Comparison of ENCODE assay signal across 4 fruit fly cellular contexts in genomic region chr3R:20308972-20309660, dm6.
A peak's percentile ranks its signal among the peaks of the same experiment; 100 is the strongest.
TF ChIP-seq lines count a peak whose summit lies in the region.

Gene Orp8 (plus strand): TSS chr3R:20309344.

TF ChIP-seq in whole organism, adult, 20 proteins besides CTCF, POLR2A, EP300 and RAD21 (continued from another document):
- TF ChIP-seq CG12768 (GFP tag; optimal IDR thresholded peaks at IDR 0.05; lab: Kevin White, UChicago) = peak; percentile 84
- peak; percentile 6 for TF ChIP-seq pad (GFP tag; optimal IDR thresholded peaks at IDR 0.05; lab: Kevin White, UChicago)
TF ChIP-seq in whole organism, adult: peak in this region for 15.

TF ChIP-seq in whole organism, embryonic, 481 proteins besides CTCF, POLR2A, EP300 and RAD21 (continued from another document and continues in another):
- TF ChIP-seq hth (optimal IDR thresholded peaks at IDR 0.05; lab: Kevin White, UChicago) (no peak), ATbp (GFP tag; optimal IDR thresholded peaks at IDR 0.05; lab: Kevin White, UChicago) (no peak), mirr (GFP tag; optimal IDR thresholded peaks at IDR 0.05; lab: Kevin White, UChicago) (no peak), CG9727 (GFP tag; optimal IDR thresholded peaks at IDR 0.05; lab: Kevin White, UChicago) (no peak), trh (GFP tag; optimal IDR thresholded peaks at IDR 0.05; lab: Kevin White, UChicago) (no peak), Fer2 (tag; optimal IDR thresholded peaks at IDR 0.05; lab: Kevin White, UChicago) (no peak), B-H2 (GFP tag; optimal IDR thresholded peaks at IDR 0.05; lab: Kevin White, UChicago) (peak; percentile 44), CG7745 (tag; optimal IDR thresholded peaks at IDR 0.05; lab: Kevin White, UChicago) (no peak), lov (optimal IDR thresholded peaks at IDR 0.05; lab: Kevin White, UChicago) (no peak), lov (GFP tag; IDR thresholded peaks at IDR 0.05; lab: Robert Waterston, UW) (0 out of 3 replicates have a peak, but pooled peaks have one; percentile 56), Ravus (GFP tag; IDR thresholded peaks at IDR 0.05; lab: Robert Waterston, UW) (no peak), CG5953 (GFP tag; IDR thresholded peaks at IDR 0.05; lab: Robert Waterston, UW) (no peak), cad (GFP tag; optimal IDR thresholded peaks at IDR 0.05; lab: Kevin White, UChicago) (no peak), bigmax (GFP tag; optimal IDR thresholded peaks at IDR 0.05; lab: Kevin White, UChicago) (no peak), CG34422 (GFP tag; IDR thresholded peaks at IDR 0.05; lab: Robert Waterston, UW) (no peak; the same call in 2 of the 3 replicates), ci (GFP tag; IDR thresholded peaks at IDR 0.05; lab: Robert Waterston, UW) (no peak; the same call in 2 of the 3 replicates), gfzf (GFP tag; optimal IDR thresholded peaks at IDR 0.05; lab: Kevin White, UChicago) (peak; percentile 39), CG8359 (GFP tag; optimal IDR thresholded peaks at IDR 0.05; lab: Kevin White, UChicago; ENCODE audit: borderline replicate concordance) (peak; percentile 5), Asciz (GFP tag; optimal IDR thresholded peaks at IDR 0.05; lab: Kevin White, UChicago) (peak; percentile 55), ham (GFP tag; IDR thresholded peaks at IDR 0.05; lab: Robert Waterston, UW) (no peak), tio (GFP tag; optimal IDR thresholded peaks at IDR 0.05; lab: Kevin White, UChicago) (no peak), odd (GFP tag; optimal IDR thresholded peaks at IDR 0.05; lab: Kevin White, UChicago) (no peak), CG10147 (GFP tag; optimal IDR thresholded peaks at IDR 0.05; lab: Kevin White, UChicago) (peak; percentile 2), twi (tag; optimal IDR thresholded peaks at IDR 0.05; lab: Kevin White, UChicago) (no peak), Nf-YC (tag; optimal IDR thresholded peaks at IDR 0.05; lab: Kevin White, UChicago) (peak; percentile 43), gsb (GFP tag; IDR thresholded peaks at IDR 0.05; lab: Robert Waterston, UW) (no peak), Sry-β (GFP tag; optimal IDR thresholded peaks at IDR 0.05; lab: Kevin White, UChicago) (no peak), knrl (GFP tag; IDR thresholded peaks at IDR 0.05; lab: Robert Waterston, UW; ENCODE audit: partially characterized antibody) (no peak), CG13123 (GFP tag; optimal IDR thresholded peaks at IDR 0.05; lab: Kevin White, UChicago) (no peak), yki (optimal IDR thresholded peaks at IDR 0.05; lab: Kevin White, UChicago) (no peak), CG17829 (tag; optimal IDR thresholded peaks at IDR 0.05; lab: Kevin White, UChicago) (no peak), sens (GFP tag; lab: Kevin White, UChicago) (peak; percentile 70), CG6654 (GFP tag; optimal IDR thresholded peaks at IDR 0.05; lab: Kevin White, UChicago) (no peak), Six4 (GFP tag; optimal IDR thresholded peaks at IDR 0.05; lab: Kevin White, UChicago) (no peak), CG13287 (GFP tag; IDR thresholded peaks at IDR 0.05; lab: Robert Waterston, UW; ENCODE audit: partially characterized antibody) (peak; percentile 56), HLH54F (GFP tag; optimal IDR thresholded peaks at IDR 0.05; lab: Kevin White, UChicago) (no peak), CG12659 (GFP tag; optimal IDR thresholded peaks at IDR 0.05; lab: Kevin White, UChicago) (peak; percentile 40), Usf (GFP tag; optimal IDR thresholded peaks at IDR 0.05; lab: Kevin White, UChicago) (no peak), Antp (GFP tag; optimal IDR thresholded peaks at IDR 0.05; lab: Kevin White, UChicago) (no peak), eve (GFP tag; optimal IDR thresholded peaks at IDR 0.05; lab: Kevin White, UChicago) (no peak), seq (GFP tag; IDR thresholded peaks at IDR 0.05; lab: Robert Waterston, UW) (peak; percentile 64; the same call in 1 of the 2 replicates), CG14965 (GFP tag; optimal IDR thresholded peaks at IDR 0.05; lab: Kevin White, UChicago; ENCODE audit: borderline replicate concordance) (no peak), repo (GFP tag; optimal IDR thresholded peaks at IDR 0.05; lab: Kevin White, UChicago) (no peak), Lim3 (GFP tag; IDR thresholded peaks at IDR 0.05; lab: Robert Waterston, UW) (no peak)

TF ChIP-seq in whole organism, prepupa, 60 proteins besides CTCF, POLR2A, EP300 and RAD21 (continued from another document):
- TF ChIP-seq Eip75B (GFP tag; optimal IDR thresholded peaks at IDR 0.05; lab: Kevin White, UChicago) (peak; percentile 41), fkh (GFP tag; optimal IDR thresholded peaks at IDR 0.05; lab: Kevin White, UChicago) (peak; percentile 51), CG3919 (GFP tag; optimal IDR thresholded peaks at IDR 0.05; lab: Kevin White, UChicago) (peak; percentile 73), salr (GFP tag; optimal IDR thresholded peaks at IDR 0.05; lab: Kevin White, UChicago) (peak in 1 of 2 experiments; percentile 42), CG10631 (GFP tag; optimal IDR thresholded peaks at IDR 0.05; lab: Kevin White, UChicago) (no peak), CG11294 (GFP tag; IDR thresholded peaks at IDR 0.05; lab: Robert Waterston, UW) (peak; percentile 49; the same call in 1 of the 2 replicates), lz (GFP tag; optimal IDR thresholded peaks at IDR 0.05; lab: Kevin White, UChicago) (no peak), CG11762 (GFP tag; optimal IDR thresholded peaks at IDR 0.05; lab: Kevin White, UChicago; ENCODE audit: insufficient read depth) (no peak), CG1621 (tag; optimal IDR thresholded peaks at IDR 0.05; lab: Kevin White, UChicago) (peak; percentile 55), net (GFP tag; optimal IDR thresholded peaks at IDR 0.05; lab: Kevin White, UChicago) (peak; percentile 69), CG31627 (GFP tag; optimal IDR thresholded peaks at IDR 0.05; lab: Kevin White, UChicago) (no peak), eg (GFP tag; IDR thresholded peaks at IDR 0.05; lab: Robert Waterston, UW) (peak; percentile 91; the same call in 2 of the 3 replicates), Gug (GFP tag; IDR thresholded peaks at IDR 0.05; lab: Robert Waterston, UW) (peak; percentile 43), CG8319 (GFP tag; optimal IDR thresholded peaks at IDR 0.05; lab: Kevin White, UChicago) (no peak), Sox15 (GFP tag; optimal IDR thresholded peaks at IDR 0.05; lab: Kevin White, UChicago) (no peak), Sox102F (GFP tag; optimal IDR thresholded peaks at IDR 0.05; lab: Kevin White, UChicago) (peak; percentile 86), achi (GFP tag; optimal IDR thresholded peaks at IDR 0.05; lab: Kevin White, UChicago) (peak; percentile 26), CG8119 (GFP tag; IDR thresholded peaks at IDR 0.05; lab: Robert Waterston, UW) (peak; percentile 85), ss (GFP tag; optimal IDR thresholded peaks at IDR 0.05; lab: Kevin White, UChicago) (peak; percentile 73 to 75), Hr4 (GFP tag; optimal IDR thresholded peaks at IDR 0.05; lab: Kevin White, UChicago) (no peak), dsx (GFP tag; optimal IDR thresholded peaks at IDR 0.05; lab: Kevin White, UChicago; ENCODE audit: poor library complexity, severe bottlenecking) (peak; percentile 64), OdsH (GFP tag; optimal IDR thresholded peaks at IDR 0.05; lab: Kevin White, UChicago) (no peak), CG6792 (GFP tag; optimal IDR thresholded peaks at IDR 0.05; lab: Kevin White, UChicago) (no peak), CG15336 (GFP tag; IDR thresholded peaks at IDR 0.05; lab: Robert Waterston, UW) (peak; percentile 84), CG34406 (GFP tag; optimal IDR thresholded peaks at IDR 0.05; lab: Kevin White, UChicago) (peak; percentile 24), CG11902 (GFP tag; optimal IDR thresholded peaks at IDR 0.05; lab: Kevin White, UChicago) (no peak), pdm3 (GFP tag; optimal IDR thresholded peaks at IDR 0.05; lab: Kevin White, UChicago) (no peak), topi (GFP tag; optimal IDR thresholded peaks at IDR 0.05; lab: Kevin White, UChicago) (peak; percentile 36), fd59A (GFP tag; optimal IDR thresholded peaks at IDR 0.05; lab: Kevin White, UChicago) (no peak), CG9139 (GFP tag; optimal IDR thresholded peaks at IDR 0.05; lab: Kevin White, UChicago) (peak; percentile 75), CG6163 (GFP tag; IDR thresholded peaks at IDR 0.05; lab: Robert Waterston, UW) (peak; percentile 89; the same call in 2 of the 3 replicates), svp (GFP tag; lab: Kevin White, UChicago) (no peak), Eip78C (GFP tag; lab: Kevin White, UChicago) (peak; percentile 90), CG6854 (GFP tag; optimal IDR thresholded peaks at IDR 0.05; lab: Kevin White, UChicago) (peak; percentile 94), fd85E (GFP tag; optimal IDR thresholded peaks at IDR 0.05; lab: Kevin White, UChicago) (peak; percentile 61), Hr39 (GFP tag; optimal IDR thresholded peaks at IDR 0.05; lab: Kevin White, UChicago) (no peak), esn (GFP tag; optimal IDR thresholded peaks at IDR 0.05; lab: Kevin White, UChicago) (no peak), CG3032 (tag; optimal IDR thresholded peaks at IDR 0.05; lab: Kevin White, UChicago) (peak; percentile 19), Lpt (GFP tag; optimal IDR thresholded peaks at IDR 0.05; lab: Kevin White, UChicago) (peak; percentile 88), CG8632 (GFP tag; optimal IDR thresholded peaks at IDR 0.05; lab: Kevin White, UChicago) (peak; percentile 39)

TF ChIP-seq in whole organism, wandering third instar larva, 38 proteins besides CTCF, POLR2A, EP300 and RAD21 (continued from another document):
- TF ChIP-seq fru (GFP tag; optimal IDR thresholded peaks at IDR 0.05; lab: Kevin White, UChicago) (peak; percentile 44), pan (optimal IDR thresholded peaks at IDR 0.05; lab: Kevin White, UChicago) (no peak), Hr83 (GFP tag; optimal IDR thresholded peaks at IDR 0.05; lab: Kevin White, UChicago; ENCODE audit: poor library complexity, severe bottlenecking) (peak; percentile 60), sage (GFP tag; optimal IDR thresholded peaks at IDR 0.05; lab: Kevin White, UChicago) (peak; percentile 44), OdsH (GFP tag; optimal IDR thresholded peaks at IDR 0.05; lab: Kevin White, UChicago) (no peak), Abd-B (GFP tag; optimal IDR thresholded peaks at IDR 0.05; lab: Kevin White, UChicago) (no peak), Jra (GFP tag; optimal IDR thresholded peaks at IDR 0.05; lab: Kevin White, UChicago) (peak; percentile 90), ey (GFP tag; optimal IDR thresholded peaks at IDR 0.05; lab: Kevin White, UChicago) (no peak), dsf (GFP tag; optimal IDR thresholded peaks at IDR 0.05; lab: Kevin White, UChicago; ENCODE audit: borderline replicate concordance) (no peak), Dfd (GFP tag; optimal IDR thresholded peaks at IDR 0.05; lab: Kevin White, UChicago) (no peak), psq (GFP tag; optimal IDR thresholded peaks at IDR 0.05; lab: Kevin White, UChicago) (peak; percentile 66), CrebA (GFP tag; optimal IDR thresholded peaks at IDR 0.05; lab: Kevin White, UChicago; ENCODE audit: borderline replicate concordance) (peak; percentile 82), Rel (GFP tag; optimal IDR thresholded peaks at IDR 0.05; lab: Kevin White, UChicago) (peak; percentile 64), Rel (tag; optimal IDR thresholded peaks at IDR 0.05; lab: Kevin White, UChicago) (peak; percentile 53), brk (GFP tag; optimal IDR thresholded peaks at IDR 0.05; lab: Kevin White, UChicago) (peak; percentile 6)
